Worm (Caenorhabditis elegans) whole organism, mixed stage, embryonic: ENCODE results near the gene citk-1.

Source experiments
- drap-1 ChIP-seq: fragments of 200-800 bp; sonication (Bioruptor generic); optimal IDR thresholded peaks from 3 replicates; lab custom pipeline; 2018; ENCODE audit warnings: mild to moderate bottlenecking, missing genetic modification characterization, missing compliant biosample characterization
- lin-13 ChIP-seq: fragments of 150-350 bp; optimal IDR thresholded peaks from 2 replicates; lab custom pipeline; 2014; ENCODE audit warnings: missing biosample characterization, missing genetic modification characterization
- lsy-2 ChIP-seq: fragments of 150-350 bp; optimal IDR thresholded peaks from 2 replicates; lab custom pipeline; 2014; ENCODE audit warnings: missing biosample characterization, missing genetic modification characterization
- pha-4 ChIP-seq: fragments of 150-350 bp; optimal IDR thresholded peaks from 2 replicates; lab custom pipeline; 2018; ENCODE audit warnings: missing biosample characterization, missing genetic modification reagents, missing genetic modification characterization

- no peak for TF ChIP-seq lin-13 (tag; lab: Kevin White, UChicago)
- TF ChIP-seq pha-4 (tag; lab: Kevin White, UChicago) = no peak
- no peak for TF ChIP-seq drap-1 (GFP tag; lab: Kevin White, UChicago)
- TF ChIP-seq lsy-2 (tag; lab: Kevin White, UChicago) = no peak
These were observed 46.3 kb upstream of the citk-1 start for ce11 chrII:13862453-13862852.
